Comparison of ENCODE assay signal across 6 fruit fly cellular contexts in the genomic region with DNA sequence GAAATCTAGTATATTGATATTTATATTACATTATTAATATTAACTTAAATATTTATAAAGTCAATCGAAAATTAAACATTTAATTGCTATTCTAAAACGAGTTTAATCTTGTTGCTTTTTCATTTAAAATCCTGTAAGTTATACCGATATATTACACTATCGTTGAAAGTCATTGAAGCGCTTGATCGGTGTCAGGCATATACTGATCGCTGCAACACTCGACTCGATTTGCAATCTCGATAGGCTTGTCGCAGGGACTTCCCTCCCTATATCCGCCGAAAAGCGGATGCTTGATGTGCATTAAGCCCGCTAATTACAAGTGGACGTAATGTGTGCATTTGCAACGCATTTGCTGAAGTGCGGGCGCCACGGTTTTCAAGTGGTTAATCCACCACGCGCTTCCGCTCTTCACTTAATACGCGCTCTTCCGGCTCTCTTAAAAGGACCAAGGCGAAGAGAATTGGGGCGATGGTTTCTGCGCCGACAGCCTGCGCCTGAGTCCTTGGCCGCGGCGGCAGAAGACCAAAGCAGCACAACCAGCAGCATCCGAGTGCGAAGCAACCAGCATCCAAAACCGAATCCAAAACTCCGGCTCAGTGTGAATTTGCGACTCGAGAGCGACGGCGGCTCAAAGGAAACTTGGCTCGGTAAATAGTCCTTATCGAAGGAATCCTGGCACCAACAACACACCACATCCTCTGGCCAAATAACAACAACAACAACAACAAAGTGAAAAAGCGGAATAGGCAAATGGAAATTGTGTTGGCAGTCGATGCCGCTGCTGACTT.
A peak's percentile ranks its signal among the peaks of the same experiment; 100 is the strongest.
TF ChIP-seq lines count a peak whose summit lies in the region.

Gene CG42613 (plus strand): TSS at position 279 of the 788 bp plus-strand sequence.

- peak; percentile 53 for TF ChIP-seq CTCF in whole organism, embryonic (GFP tag; optimal IDR thresholded peaks at IDR 0.05; lab: Kevin White, UChicago)

TF ChIP-seq in whole organism, 6 proteins besides CTCF, POLR2A, EP300 and RAD21:
- no peak for TF ChIP-seq EcR (GFP tag; optimal IDR thresholded peaks at IDR 0.05; lab: Kevin White, UChicago)
- TF ChIP-seq Dll (optimal IDR thresholded peaks at IDR 0.05; lab: Kevin White, UChicago): peak; percentile 6

TF ChIP-seq in whole organism, adult, 20 proteins besides CTCF, POLR2A, EP300 and RAD21:
- no peak for TF ChIP-seq Hr96 (GFP tag; optimal IDR thresholded peaks at IDR 0.05; lab: Kevin White, UChicago)
- TF ChIP-seq kay (GFP tag; lab: Kevin White, UChicago; ENCODE audit: borderline replicate concordance): peak; percentile 32

TF ChIP-seq in whole organism, embryonic, 481 proteins besides CTCF, POLR2A, EP300 and RAD21 (continues in another document):
- TF ChIP-seq CG4854 (GFP tag; optimal IDR thresholded peaks at IDR 0.05; lab: Kevin White, UChicago) (no peak), CG6272 (GFP tag; IDR thresholded peaks at IDR 0.05; lab: Robert Waterston, UW) (peak; percentile 23; the same call in 1 of the 2 replicates), CG31224 (GFP tag; IDR thresholded peaks at IDR 0.05; lab: Robert Waterston, UW) (0 out of 2 replicates have a peak, but pooled peaks have one; percentile 23), ato (GFP tag; IDR thresholded peaks at IDR 0.05; lab: Robert Waterston, UW; ENCODE audit: partially characterized antibody) (peak; percentile 16; the same call in 1 of the 2 replicates), CG8924 (tag; optimal IDR thresholded peaks at IDR 0.05; lab: Kevin White, UChicago) (peak; percentile 27), CG6689 (GFP tag; IDR thresholded peaks at IDR 0.05; lab: Robert Waterston, UW) (peak; percentile 34), Oaz (GFP tag; IDR thresholded peaks at IDR 0.05; lab: Robert Waterston, UW) (peak; percentile 60; the same call in 1 of the 2 replicates), bsh (GFP tag; optimal IDR thresholded peaks at IDR 0.05; lab: Kevin White, UChicago) (peak; percentile 32 to 69), CG10267 (tag; optimal IDR thresholded peaks at IDR 0.05; lab: Kevin White, UChicago) (peak; percentile 50), bigmax (GFP tag; optimal IDR thresholded peaks at IDR 0.05; lab: Kevin White, UChicago) (peak; percentile 14), salm (tag; optimal IDR thresholded peaks at IDR 0.05; lab: Kevin White, UChicago) (peak; percentile 47), zfh1 (GFP tag; IDR thresholded peaks at IDR 0.05; lab: Robert Waterston, UW) (peak; percentile 66), CG12071 (GFP tag; optimal IDR thresholded peaks at IDR 0.05; lab: Kevin White, UChicago) (peak; percentile 84), Asciz (GFP tag; optimal IDR thresholded peaks at IDR 0.05; lab: Kevin White, UChicago) (peak; percentile 81), CG34224 (GFP tag; IDR thresholded peaks at IDR 0.05; lab: Robert Waterston, UW; ENCODE audit: partially characterized antibody) (peak; percentile 68; the same call in 1 of the 3 replicates), B-H2 (GFP tag; optimal IDR thresholded peaks at IDR 0.05; lab: Kevin White, UChicago) (no peak), sug (tag; optimal IDR thresholded peaks at IDR 0.05; lab: Kevin White, UChicago) (no peak)

TF ChIP-seq in whole organism, prepupa, 60 proteins besides CTCF, POLR2A, EP300 and RAD21 (continues in another document):
- TF ChIP-seq Eip78C (GFP tag; lab: Kevin White, UChicago) (peak; percentile 42), Sox14 (GFP tag; optimal IDR thresholded peaks at IDR 0.05; lab: Kevin White, UChicago) (no peak), CG6163 (GFP tag; IDR thresholded peaks at IDR 0.05; lab: Robert Waterston, UW) (peak; percentile 77), net (GFP tag; optimal IDR thresholded peaks at IDR 0.05; lab: Kevin White, UChicago) (peak; percentile 71), OdsH (GFP tag; optimal IDR thresholded peaks at IDR 0.05; lab: Kevin White, UChicago) (peak; percentile 40), Sox15 (GFP tag; optimal IDR thresholded peaks at IDR 0.05; lab: Kevin White, UChicago) (no peak), CG11294 (GFP tag; IDR thresholded peaks at IDR 0.05; lab: Robert Waterston, UW) (no peak), CG8632 (GFP tag; optimal IDR thresholded peaks at IDR 0.05; lab: Kevin White, UChicago) (peak; percentile 14), vri (GFP tag; optimal IDR thresholded peaks at IDR 0.05; lab: Kevin White, UChicago) (peak; percentile 9), cyc (GFP tag; optimal IDR thresholded peaks at IDR 0.05; lab: Kevin White, UChicago) (peak; percentile 65), Ets21C (GFP tag; optimal IDR thresholded peaks at IDR 0.05; lab: Kevin White, UChicago) (no peak), CG6808 (GFP tag; optimal IDR thresholded peaks at IDR 0.05; lab: Kevin White, UChicago) (peak; percentile 30), achi (GFP tag; optimal IDR thresholded peaks at IDR 0.05; lab: Kevin White, UChicago) (peak; percentile 59), salr (GFP tag; optimal IDR thresholded peaks at IDR 0.05; lab: Kevin White, UChicago) (peak in 1 of 2 experiments; percentile 52), CG32006 (GFP tag; optimal IDR thresholded peaks at IDR 0.05; lab: Kevin White, UChicago) (peak; percentile 12), CG6792 (GFP tag; optimal IDR thresholded peaks at IDR 0.05; lab: Kevin White, UChicago) (peak; percentile 15), CG7368 (GFP tag; optimal IDR thresholded peaks at IDR 0.05; lab: Kevin White, UChicago) (peak; percentile 43), CG3032 (tag; optimal IDR thresholded peaks at IDR 0.05; lab: Kevin White, UChicago) (no peak), dsx (GFP tag; optimal IDR thresholded peaks at IDR 0.05; lab: Kevin White, UChicago; ENCODE audit: poor library complexity, severe bottlenecking) (no peak)

TF ChIP-seq in whole organism, pupa, 21 proteins besides CTCF, POLR2A, EP300 and RAD21:
- TF ChIP-seq EcR (GFP tag; optimal IDR thresholded peaks at IDR 0.05; lab: Kevin White, UChicago): no peak
- TF ChIP-seq fd96Ca (GFP tag; IDR thresholded peaks at IDR 0.05; lab: Robert Waterston, UW): no peak
- TF ChIP-seq CG14655 (GFP tag; optimal IDR thresholded peaks at IDR 0.05; lab: Kevin White, UChicago): peak; percentile 33
- TF ChIP-seq rn (GFP tag; IDR thresholded peaks at IDR 0.05; lab: Robert Waterston, UW): peak; percentile 28; the same call in 1 of the 2 replicates
- TF ChIP-seq gl (tag; optimal IDR thresholded peaks at IDR 0.05; lab: Kevin White, UChicago): no peak
- TF ChIP-seq CG4496 (GFP tag; IDR thresholded peaks at IDR 0.05; lab: Robert Waterston, UW): peak; percentile 82
- no peak for TF ChIP-seq D1 (tag; optimal IDR thresholded peaks at IDR 0.05; lab: Kevin White, UChicago)
- no peak for TF ChIP-seq CG17806 (tag; optimal IDR thresholded peaks at IDR 0.05; lab: Kevin White, UChicago)
- peak; percentile 2 for TF ChIP-seq CG8159 (tag; optimal IDR thresholded peaks at IDR 0.05; lab: Kevin White, UChicago)
- TF ChIP-seq CG12605 (GFP tag; IDR thresholded peaks at IDR 0.05; lab: Robert Waterston, UW): peak; percentile 16; the same call in 1 of the 2 replicates
- TF ChIP-seq CG9948 (tag; optimal IDR thresholded peaks at IDR 0.05; lab: Kevin White, UChicago): no peak
- peak; percentile 42 for TF ChIP-seq CG34367 (tag; optimal IDR thresholded peaks at IDR 0.05; lab: Kevin White, UChicago)
- TF ChIP-seq Pif1A (GFP tag; optimal IDR thresholded peaks at IDR 0.05; lab: Kevin White, UChicago): peak; percentile 60
- no peak for TF ChIP-seq CG32121 (GFP tag; IDR thresholded peaks at IDR 0.05; lab: Robert Waterston, UW)
- no peak for TF ChIP-seq CG10348 (GFP tag; IDR thresholded peaks at IDR 0.05; lab: Robert Waterston, UW)
- TF ChIP-seq CG8301 (tag; optimal IDR thresholded peaks at IDR 0.05; lab: Kevin White, UChicago): no peak
- no peak for TF ChIP-seq Pif1B (GFP tag; optimal IDR thresholded peaks at IDR 0.05; lab: Kevin White, UChicago)
- TF ChIP-seq Snoo (tag; optimal IDR thresholded peaks at IDR 0.05; lab: Kevin White, UChicago): peak; percentile 46
- peak; percentile 44; the same call in 1 of the 2 replicates for TF ChIP-seq Ets98B (GFP tag; IDR thresholded peaks at IDR 0.05; lab: Robert Waterston, UW)
- TF ChIP-seq CG15710 (tag; optimal IDR thresholded peaks at IDR 0.05; lab: Kevin White, UChicago): no peak
- TF ChIP-seq CG13204 (GFP tag; optimal IDR thresholded peaks at IDR 0.05; lab: Kevin White, UChicago): no peak
TF ChIP-seq in whole organism, pupa: peak in this region for 9.

TF ChIP-seq in whole organism, wandering third instar larva, 38 proteins besides CTCF, POLR2A, EP300 and RAD21 (continues in another document):
- TF ChIP-seq Hnf4 (GFP tag; optimal IDR thresholded peaks at IDR 0.05; lab: Kevin White, UChicago) (no peak), Hr83 (GFP tag; optimal IDR thresholded peaks at IDR 0.05; lab: Kevin White, UChicago; ENCODE audit: poor library complexity, severe bottlenecking) (no peak), Rel (GFP tag; optimal IDR thresholded peaks at IDR 0.05; lab: Kevin White, UChicago) (no peak), Rel (tag; optimal IDR thresholded peaks at IDR 0.05; lab: Kevin White, UChicago) (no peak), fru (GFP tag; optimal IDR thresholded peaks at IDR 0.05; lab: Kevin White, UChicago) (no peak), Jra (GFP tag; optimal IDR thresholded peaks at IDR 0.05; lab: Kevin White, UChicago) (no peak), Dif (GFP tag; optimal IDR thresholded peaks at IDR 0.05; lab: Kevin White, UChicago; ENCODE audit: partially characterized antibody) (peak; percentile 44), CrebA (GFP tag; optimal IDR thresholded peaks at IDR 0.05; lab: Kevin White, UChicago; ENCODE audit: borderline replicate concordance) (no peak), ey (GFP tag; optimal IDR thresholded peaks at IDR 0.05; lab: Kevin White, UChicago) (no peak), usp (GFP tag; optimal IDR thresholded peaks at IDR 0.05; lab: Kevin White, UChicago) (no peak), tai (GFP tag; optimal IDR thresholded peaks at IDR 0.05; lab: Kevin White, UChicago) (no peak), dl (GFP tag; optimal IDR thresholded peaks at IDR 0.05; lab: Kevin White, UChicago; ENCODE audit: insufficient read depth in 1 of 2, partially characterized antibody in 2 of 2) (no peak), Sp1 (GFP tag; optimal IDR thresholded peaks at IDR 0.05; lab: Kevin White, UChicago) (no peak), HLH106 (tag; optimal IDR thresholded peaks at IDR 0.05; lab: Kevin White, UChicago) (peak; percentile 20), Hr78 (GFP tag; optimal IDR thresholded peaks at IDR 0.05; lab: Kevin White, UChicago) (no peak), sv (GFP tag; optimal IDR thresholded peaks at IDR 0.05; lab: Kevin White, UChicago) (peak; percentile 45), Abd-B (GFP tag; optimal IDR thresholded peaks at IDR 0.05; lab: Kevin White, UChicago) (no peak), rgr (GFP tag; optimal IDR thresholded peaks at IDR 0.05; lab: Kevin White, UChicago) (peak; percentile 63), Dfd (GFP tag; optimal IDR thresholded peaks at IDR 0.05; lab: Kevin White, UChicago) (no peak), dmrt93B (GFP tag; optimal IDR thresholded peaks at IDR 0.05; lab: Kevin White, UChicago) (peak; percentile 51), OdsH (GFP tag; optimal IDR thresholded peaks at IDR 0.05; lab: Kevin White, UChicago) (no peak), woc (GFP tag; optimal IDR thresholded peaks at IDR 0.05; lab: Kevin White, UChicago) (no peak), Mio (GFP tag; optimal IDR thresholded peaks at IDR 0.05; lab: Kevin White, UChicago) (no peak), h (GFP tag; optimal IDR thresholded peaks at IDR 0.05; lab: Kevin White, UChicago) (peak; percentile 18)
